Worm (Caenorhabditis elegans) whole organism, young adult: ENCODE measurements around the gene pigq-1.

Source experiments
- B0035.1 ChIP-seq: sonication (generic microtip); optimal IDR thresholded peaks from 2 replicates; lab custom pipeline; 2016; ENCODE audit warnings: missing genetic modification characterization, mild to moderate bottlenecking, missing compliant biosample characterization, missing genotype, missing genetic modification reagents
- B0261.1 ChIP-seq: sonication (generic microtip); optimal IDR thresholded peaks from 2 replicates; lab custom pipeline; 2016; ENCODE audit warnings: mild to moderate bottlenecking, missing genetic modification characterization, moderate library complexity, missing compliant biosample characterization
- C17E4.6 ChIP-seq: fragments of 200-800 bp; sonication (Bioruptor generic); IDR thresholded peaks from 2 replicates; pipeline ENCODE4 v1.3.6; 2022; ENCODE audit warnings: missing genetic modification reagents, missing genetic modification characterization, missing compliant biosample characterization
- F22D6.2 ChIP-seq: sonication (generic microtip); optimal IDR thresholded peaks from 2 replicates; lab custom pipeline; 2016; ENCODE audit warnings: mild to moderate bottlenecking, missing genetic modification characterization, missing compliant biosample characterization
- F23B12.7 ChIP-seq: sonication (generic microtip); optimal IDR thresholded peaks from 2 replicates; lab custom pipeline; 2017; ENCODE audit warnings: missing genetic modification characterization, mild to moderate bottlenecking, missing compliant biosample characterization, antibody characterized with exemption, moderate library complexity; ENCODE audit not compliant: insufficient read depth
- F39B2.1 ChIP-seq: fragments of 200-800 bp; sonication (Bioruptor generic); IDR thresholded peaks from 2 replicates; pipeline ENCODE4 v1.3.6; 2022; ENCODE audit warnings: missing genetic modification reagents, missing genetic modification characterization, missing compliant biosample characterization
- F52B5.7 ChIP-seq: sonication (generic microtip); optimal IDR thresholded peaks from 2 replicates; lab custom pipeline; 2016; ENCODE audit warnings: mild to moderate bottlenecking, missing genetic modification characterization, missing compliant biosample characterization
- F55B11.4 ChIP-seq: sonication (generic microtip); optimal IDR thresholded peaks from 2 replicates; lab custom pipeline; 2016; ENCODE audit warnings: missing compliant biosample characterization, missing genetic modification characterization, borderline replicate concordance; ENCODE audit not compliant: insufficient read depth
- F57C9.4 ChIP-seq: sonication (generic microtip); optimal IDR thresholded peaks from 2 replicates; lab custom pipeline; 2017; ENCODE audit warnings: mild to moderate bottlenecking, missing genetic modification characterization, missing compliant biosample characterization
- Y53G8AR.9 ChIP-seq: fragments of 200-800 bp; sonication (Bioruptor generic); conservative IDR thresholded peaks from 2 replicates; pipeline ENCODE4 v1.3.6; 2022; ENCODE audit warnings: missing genetic modification reagents, missing genetic modification characterization, missing compliant biosample characterization
- Y56A3A.18 ChIP-seq: fragments of 200-800 bp; sonication (Bioruptor generic); IDR thresholded peaks from 2 replicates; pipeline ENCODE4 v1.3.6; 2022; ENCODE audit warnings: missing genetic modification reagents, missing genetic modification characterization, missing compliant biosample characterization
- Y67H2A.10 ChIP-seq: fragments of 200-800 bp; sonication (Bioruptor generic); conservative IDR thresholded peaks from 2 replicates; pipeline ENCODE4 v1.3.6; 2022; ENCODE audit warnings: missing genetic modification reagents, missing genetic modification characterization, missing compliant biosample characterization
- ama-1 ChIP-seq, 3 experiments: fragments of 150-350 bp in 1 of 3; sonication (generic microtip) in 2 of 3; optimal IDR thresholded peaks; 2 replicates each; lab custom pipeline; 2014 to 2018; ENCODE audit warnings: missing biosample characterization in 2 of 3, missing genetic modification characterization in 2 of 3, missing genetic modification reagents in 2 of 3
- attf-3 ChIP-seq: fragments of 200-800 bp; sonication (Bioruptor generic); conservative IDR thresholded peaks from 2 replicates; pipeline ENCODE4 v1.3.6; 2022; ENCODE audit warnings: missing genetic modification reagents, missing genetic modification characterization, missing compliant biosample characterization
- bed-1 ChIP-seq: fragments of 200-800 bp; sonication (Bioruptor generic); IDR thresholded peaks from 2 replicates; pipeline ENCODE4 v1.3.6; 2022; ENCODE audit warnings: missing genetic modification reagents, missing genetic modification characterization, missing compliant biosample characterization
- bed-2 ChIP-seq: fragments of 200-800 bp; sonication (Bioruptor generic); IDR thresholded peaks from 2 replicates; pipeline ENCODE4 v1.3.6; 2022; ENCODE audit warnings: missing genetic modification reagents, missing genetic modification characterization, missing compliant biosample characterization
- cebp-1 ChIP-seq, 2 experiments: fragments of 200-800 bp in 1 of 2; sonication (Bioruptor generic) in 1 of 2; sonication (generic microtip) in 1 of 2; IDR thresholded peaks in 1 of 2; optimal IDR thresholded peaks in 1 of 2; 2 replicates each; pipeline versions ENCODE4 v1.3.6 to Lab custom; 2017 to 2022; ENCODE audit warnings: missing compliant biosample characterization in 2 of 2, missing genetic modification characterization in 2 of 2, mild to moderate bottlenecking in 1 of 2, missing genetic modification reagents in 1 of 2, moderate library complexity in 1 of 2
- ceh-27 ChIP-seq: fragments of 200-800 bp; sonication (Bioruptor generic); optimal IDR thresholded peaks from 2 replicates; lab custom pipeline; 2018; ENCODE audit warnings: mild to moderate bottlenecking, missing genetic modification characterization, moderate library complexity, missing compliant biosample characterization
- chd-7 ChIP-seq: sonication (generic microtip); optimal IDR thresholded peaks from 2 replicates; lab custom pipeline; 2016; ENCODE audit warnings: mild to moderate bottlenecking, missing genetic modification characterization, moderate library complexity, missing compliant biosample characterization
- dox-1 ChIP-seq: fragments of 200-800 bp; sonication (Bioruptor generic); IDR thresholded peaks from 2 replicates; pipeline ENCODE4 v1.3.6; 2022; ENCODE audit warnings: missing genetic modification reagents, missing genetic modification characterization, missing compliant biosample characterization
- dpl-1 ChIP-seq: fragments of 150-350 bp; optimal IDR thresholded peaks from 2 replicates; lab custom pipeline; 2014; ENCODE audit warnings: missing biosample characterization, missing genetic modification reagents, missing genetic modification characterization
- ekl-4 ChIP-seq: fragments of 200-800 bp; sonication (Bioruptor generic); IDR thresholded peaks from 2 replicates; pipeline ENCODE4 v1.3.6; 2022; ENCODE audit warnings: missing genetic modification reagents, missing genetic modification characterization, missing compliant biosample characterization
- fkh-3 ChIP-seq: sonication (generic microtip); optimal IDR thresholded peaks from 2 replicates; lab custom pipeline; 2016; ENCODE audit warnings: mild to moderate bottlenecking, missing genetic modification characterization, missing compliant biosample characterization
- gei-17 ChIP-seq: fragments of 200-800 bp; sonication (Bioruptor generic); optimal IDR thresholded peaks from 2 replicates; lab custom pipeline; 2018; ENCODE audit warnings: mild to moderate bottlenecking, missing genetic modification characterization, missing compliant biosample characterization
- hlh-12 ChIP-seq: sonication (generic microtip); optimal IDR thresholded peaks from 2 replicates; lab custom pipeline; 2016; ENCODE audit warnings: missing genetic modification characterization, missing compliant biosample characterization
- hlh-26 ChIP-seq: fragments of 200-800 bp; sonication (Bioruptor generic); conservative IDR thresholded peaks from 2 replicates; pipeline ENCODE4 v1.3.6; 2022; ENCODE audit warnings: missing genetic modification reagents, missing genetic modification characterization, missing compliant biosample characterization
- hmg-1.2 ChIP-seq: fragments of 200-800 bp; sonication (Bioruptor generic); IDR thresholded peaks from 2 replicates; pipeline ENCODE4 v1.3.6; 2022; ENCODE audit warnings: missing genetic modification reagents, missing genetic modification characterization, missing compliant biosample characterization
- hrde-1 ChIP-seq: sonication (generic microtip); optimal IDR thresholded peaks from 2 replicates; lab custom pipeline; 2016; ENCODE audit warnings: missing genetic modification characterization, mild to moderate bottlenecking, missing compliant biosample characterization, moderate library complexity, missing genotype, missing genetic modification reagents, borderline replicate concordance
- lag-1 ChIP-seq: fragments of 200-800 bp; sonication (Bioruptor generic); IDR thresholded peaks from 2 replicates; pipeline ENCODE4 v1.3.6; 2022; ENCODE audit warnings: missing genetic modification reagents, missing genetic modification characterization, missing compliant biosample characterization
- let-607 ChIP-seq, 2 experiments: fragments of 200-800 bp in 1 of 2; sonication (Bioruptor generic) in 1 of 2; sonication (generic microtip) in 1 of 2; optimal IDR thresholded peaks; 2 replicates each; lab custom pipeline; 2016 to 2018; ENCODE audit warnings: mild to moderate bottlenecking in 2 of 2, missing compliant biosample characterization in 2 of 2, missing genetic modification characterization in 2 of 2, moderate library complexity in 2 of 2, missing genotype in 1 of 2
- lsy-27 ChIP-seq: sonication (generic microtip); optimal IDR thresholded peaks from 2 replicates; lab custom pipeline; 2017; ENCODE audit warnings: missing genetic modification characterization, mild to moderate bottlenecking, missing compliant biosample characterization, antibody characterized with exemption, missing genotype, borderline replicate concordance; ENCODE audit not compliant: insufficient read depth
- mel-28 ChIP-seq: sonication (generic microtip); optimal IDR thresholded peaks from 2 replicates; lab custom pipeline; 2016; ENCODE audit warnings: borderline replicate concordance, mild to moderate bottlenecking, missing genetic modification characterization, missing compliant biosample characterization
- nhr-120 ChIP-seq: fragments of 200-800 bp; sonication (Bioruptor generic); IDR thresholded peaks from 2 replicates; pipeline ENCODE4 v1.3.6; 2022; ENCODE audit warnings: missing genetic modification characterization, missing compliant biosample characterization
- nhr-80 ChIP-seq: sonication (generic microtip); optimal IDR thresholded peaks from 2 replicates; lab custom pipeline; 2016; ENCODE audit warnings: missing genetic modification characterization, missing compliant biosample characterization
- pha-4 ChIP-seq: fragments of 150-350 bp; sonication (generic microtip); optimal IDR thresholded peaks from 2 replicates; lab custom pipeline; 2014; ENCODE audit warnings: missing biosample characterization, missing genetic modification reagents, missing genetic modification characterization
- snpc-1.3 ChIP-seq: sonication (generic microtip); optimal IDR thresholded peaks from 2 replicates; lab custom pipeline; 2017; ENCODE audit warnings: missing genetic modification characterization, mild to moderate bottlenecking, missing compliant biosample characterization, antibody characterized with exemption, moderate library complexity, missing genotype, missing genetic modification reagents; ENCODE audit not compliant: insufficient read depth
- somi-1 ChIP-seq: fragments of 200-800 bp; sonication (Bioruptor generic); optimal IDR thresholded peaks from 2 replicates; lab custom pipeline; 2018; ENCODE audit warnings: mild to moderate bottlenecking, missing genetic modification characterization, missing compliant biosample characterization
- tbx-9 ChIP-seq: sonication (generic microtip); optimal IDR thresholded peaks from 2 replicates; lab custom pipeline; 2016; ENCODE audit warnings: borderline replicate concordance, missing genetic modification characterization, inconsistent platforms, missing compliant biosample characterization
- tlf-1 ChIP-seq: fragments of 200-800 bp; sonication (Bioruptor generic); optimal IDR thresholded peaks from 2 replicates; lab custom pipeline; 2018; ENCODE audit warnings: mild to moderate bottlenecking, missing genetic modification characterization, missing compliant biosample characterization
- zfh-2 ChIP-seq: fragments of 200-800 bp; sonication (Bioruptor generic); conservative IDR thresholded peaks from 2 replicates; pipeline ENCODE4 v1.3.6; 2022; ENCODE audit warnings: missing genetic modification reagents, missing genetic modification characterization, missing compliant biosample characterization
- ztf-18 ChIP-seq: sonication (generic microtip); optimal IDR thresholded peaks from 2 replicates; lab custom pipeline; 2016; ENCODE audit warnings: missing genotype, mild to moderate bottlenecking, missing genetic modification characterization, missing compliant biosample characterization
- ztf-22 ChIP-seq: fragments of 200-800 bp; sonication (Bioruptor generic); optimal IDR thresholded peaks from 2 replicates; lab custom pipeline; 2018; ENCODE audit warnings: mild to moderate bottlenecking, missing genetic modification characterization, moderate library complexity, missing compliant biosample characterization
- ztf-6 ChIP-seq: fragments of 200-800 bp; sonication (Bioruptor generic); IDR thresholded peaks from 2 replicates; pipeline ENCODE4 v1.3.6; 2022; ENCODE audit warnings: missing genetic modification reagents, missing genetic modification characterization, missing compliant biosample characterization

The pigq-1 gene

DNA sequence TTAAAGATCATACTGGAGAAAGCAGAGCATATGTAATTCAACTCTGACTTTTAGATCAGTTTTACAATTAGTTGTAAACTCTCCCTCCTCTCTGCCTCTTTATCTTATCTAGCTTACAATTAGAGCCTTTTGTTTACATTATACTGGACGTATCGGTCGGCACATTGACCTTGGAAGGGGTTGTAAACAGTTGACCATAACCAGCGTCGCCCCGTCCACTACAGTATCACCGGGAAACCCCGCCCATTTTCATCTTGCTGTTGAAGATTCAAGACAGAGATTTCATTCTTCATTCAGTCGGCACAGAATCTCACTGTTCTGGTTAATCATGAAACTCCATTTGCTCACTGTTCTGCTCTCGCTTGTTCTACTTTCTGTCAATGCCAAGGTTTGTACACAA, 39.7 kb upstream of the pigq-1 start, which contains the start of gene sdz-27:
TSS of gene sdz-27 (plus strand) at position 301 of the 400 bp plus-strand sequence.
- TF ChIP-seq bed-1 (GFP tag; lab: Robert Waterston, UW) (no peak), chd-7 (tag; lab: Kevin White, UChicago) (no peak), tlf-1 (GFP tag; lab: Kevin White, UChicago) (no peak), attf-3 (no peak), let-607 (tag; optimal IDR thresholded peaks at IDR 0.05; lab: Kevin White, UChicago) (no peak), fkh-3 (tag; lab: Kevin White, UChicago) (no peak), F52B5.7 (no peak), F22D6.2 (tag; lab: Kevin White, UChicago) (no peak), F39B2.1 (GFP tag; lab: Robert Waterston, UW) (no peak), Y53G8AR.9 (GFP tag; lab: Robert Waterston, UW) (no peak), snpc-1.3 (tag; lab: Kevin White, UChicago) (no peak), dox-1 (GFP tag; lab: Robert Waterston, UW) (no peak), lag-1 (GFP tag; lab: Robert Waterston, UW) (no peak), B0261.1 (tag; lab: Kevin White, UChicago) (no peak), F55B11.4 (no peak), nhr-80 (tag; lab: Kevin White, UChicago) (no peak)

ce11 chrIV:11183991-11184390, 36.9 kb upstream of the pigq-1 start, which contains the start of gene nuaf-3:
Gene nuaf-3, plus strand, starts transcription at chrIV:11184291.
- TF ChIP-seq mel-28, result no peak
- no peak for TF ChIP-seq pha-4
- no peak for TF ChIP-seq cebp-1 (GFP tag; IDR thresholded peaks at IDR 0.05; lab: Robert Waterston, UW)
- TF ChIP-seq cebp-1 (tag; optimal IDR thresholded peaks at IDR 0.05; lab: Kevin White, UChicago), result peak; percentile 0
- no peak for TF ChIP-seq lsy-27 (tag; lab: Kevin White, UChicago)
- TF ChIP-seq F22D6.2 (tag; lab: Kevin White, UChicago), result no peak
- TF ChIP-seq, all 124 proteins: peak for 1

DNA sequence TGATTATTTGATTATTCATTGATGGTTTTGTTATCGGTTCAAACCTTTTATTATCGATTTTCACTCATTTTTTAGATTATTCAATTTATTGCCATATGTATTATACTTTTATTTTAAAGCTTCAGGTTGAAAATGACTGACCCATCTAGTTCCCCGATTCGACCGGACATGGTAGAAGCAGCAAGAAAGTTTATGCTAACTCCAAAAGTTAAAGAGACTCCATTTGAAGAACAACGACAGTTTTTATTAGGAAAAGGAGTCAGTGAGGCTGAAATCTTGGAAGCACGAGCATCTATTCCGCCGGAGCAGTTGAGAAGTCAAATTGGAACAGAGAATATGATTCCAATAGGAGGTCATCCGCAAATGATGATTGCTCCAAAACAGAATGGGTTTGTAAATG, 36.0 kb upstream of the pigq-1 start, which contains the start of gene prx-14:
TSS of gene prx-14 (plus strand) at position 120 of the 400 bp plus-strand sequence.
- TF ChIP-seq F57C9.4 (no peak), F22D6.2 (tag; lab: Kevin White, UChicago) (no peak), ztf-22 (GFP tag; lab: Kevin White, UChicago) (no peak), nhr-120 (GFP tag; lab: Robert Waterston, UW) (no peak), ztf-18 (tag; lab: Kevin White, UChicago) (no peak), gei-17 (GFP tag; lab: Kevin White, UChicago) (peak; percentile 2), Y67H2A.10 (GFP tag; lab: Robert Waterston, UW) (no peak), B0035.1 (no peak), Y53G8AR.9 (GFP tag; lab: Robert Waterston, UW) (peak; percentile 60), hmg-1.2 (no peak), cebp-1 (GFP tag; IDR thresholded peaks at IDR 0.05; lab: Robert Waterston, UW) (no peak), cebp-1 (tag; optimal IDR thresholded peaks at IDR 0.05; lab: Kevin White, UChicago) (no peak), hlh-26 (GFP tag; lab: Robert Waterston, UW) (no peak), hrde-1 (tag; lab: Kevin White, UChicago) (no peak), fkh-3 (tag; lab: Kevin White, UChicago) (no peak), tbx-9 (tag; lab: Kevin White, UChicago) (no peak), dpl-1 (GFP tag; lab: Kevin White, UChicago) (no peak), hlh-12 (tag; lab: Kevin White, UChicago) (no peak), Y56A3A.18 (0 out of 2 replicates have a peak, but pooled peaks have one; percentile 31), zfh-2 (GFP tag; lab: Robert Waterston, UW) (no peak), bed-2 (GFP tag; lab: Robert Waterston, UW) (no peak), ceh-27 (GFP tag; lab: Kevin White, UChicago) (no peak), ekl-4 (GFP tag; lab: Robert Waterston, UW) (0 out of 2 replicates have a peak, but pooled peaks have one; percentile 7), ama-1 (optimal IDR thresholded peaks at IDR 0.05; lab: Kevin White, UChicago) (no peak), ama-1 (GFP tag; optimal IDR thresholded peaks at IDR 0.05; lab: Kevin White, UChicago) (no peak), ztf-6 (GFP tag; lab: Robert Waterston, UW) (no peak), somi-1 (GFP tag; lab: Kevin White, UChicago) (no peak), F23B12.7 (tag; lab: Kevin White, UChicago) (no peak), C17E4.6 (GFP tag; lab: Robert Waterston, UW) (0 out of 2 replicates have a peak, but pooled peaks have one; percentile 42)
